Fruit fly (Drosophila melanogaster) whole organism, embryonic: ENCODE data around the gene CG14118.

Source experiments
- Ada2b ChIP-seq: fragments of 200-800 bp; sonication (Bioruptor generic); IDR thresholded peaks from 2 replicates; pipeline ENCODE4 v1.3.6; 2022; ENCODE audit warnings: missing biosample characterization, missing genetic modification characterization
- BEAF-32 ChIP-seq: fragments of 200-800 bp; sonication (Bioruptor generic); optimal IDR thresholded peaks from 3 replicates; lab custom pipeline; 2017; ENCODE audit warnings: missing biosample characterization, missing genetic modification characterization, mild to moderate bottlenecking, moderate library complexity, missing genetic modification reagents
- CG10147 ChIP-seq: fragments of 200-800 bp; sonication (Bioruptor generic); optimal IDR thresholded peaks from 2 replicates; lab custom pipeline; 2019; ENCODE audit warnings: missing biosample characterization, mild to moderate bottlenecking, missing genetic modification characterization, moderate library complexity
- CG10462 ChIP-seq: fragments of 200-800 bp; sonication (Bioruptor generic); optimal IDR thresholded peaks from 2 replicates; lab custom pipeline; 2016; ENCODE audit warnings: missing biosample characterization, missing genetic modification characterization
- CG10654 ChIP-seq: fragments of 200-800 bp; sonication (Bioruptor generic); optimal IDR thresholded peaks from 2 replicates; lab custom pipeline; 2016; ENCODE audit warnings: missing biosample characterization, missing genetic modification characterization
- CG10959 ChIP-seq: fragments of 200-800 bp; sonication (Bioruptor generic); IDR thresholded peaks from 2 replicates; pipeline ENCODE4 v1.3.6; 2022; ENCODE audit warnings: missing biosample characterization, missing genetic modification characterization
- CG10979 ChIP-seq: fragments of 200-800 bp; sonication (Bioruptor generic); optimal IDR thresholded peaks from 2 replicates; lab custom pipeline; 2018; ENCODE audit warnings: missing biosample characterization, mild to moderate bottlenecking, missing genetic modification characterization, moderate library complexity
- CG1233 ChIP-seq: fragments of 200-800 bp; sonication (Bioruptor generic); optimal IDR thresholded peaks from 4 replicates; lab custom pipeline; 2018; ENCODE audit warnings: missing biosample characterization, mild to moderate bottlenecking, missing genetic modification characterization
- CG13287 ChIP-seq: fragments of 200-800 bp; sonication (Bioruptor generic); IDR thresholded peaks from 2 replicates; pipeline ENCODE4 v1.3.6; 2022; ENCODE audit warnings: missing biosample characterization, missing genetic modification characterization; ENCODE audit not compliant: partially characterized antibody
- CG15514 ChIP-seq: fragments of 200-800 bp; sonication (Bioruptor generic); optimal IDR thresholded peaks from 3 replicates; lab custom pipeline; 2017; ENCODE audit warnings: missing biosample characterization, missing genetic modification characterization, mild to moderate bottlenecking, moderate library complexity, missing genetic modification reagents
- CG1602 ChIP-seq: fragments of 200-800 bp; sonication (Bioruptor generic); optimal IDR thresholded peaks from 3 replicates; lab custom pipeline; 2016; ENCODE audit warnings: missing biosample characterization, missing genetic modification characterization
- CG16815 ChIP-seq: fragments of 200-800 bp; sonication (Bioruptor generic); optimal IDR thresholded peaks from 3 replicates; lab custom pipeline; 2017; ENCODE audit warnings: missing biosample characterization, mild to moderate bottlenecking, missing genetic modification characterization
- CG17802 ChIP-seq: fragments of 200-800 bp; sonication (Bioruptor generic); optimal IDR thresholded peaks from 2 replicates; lab custom pipeline; 2018; ENCODE audit warnings: missing biosample characterization, mild to moderate bottlenecking, missing genetic modification characterization, moderate library complexity
- CG18619 ChIP-seq: fragments of 200-800 bp; sonication (Bioruptor generic); optimal IDR thresholded peaks from 3 replicates; lab custom pipeline; 2017; ENCODE audit warnings: missing biosample characterization, mild to moderate bottlenecking, missing genetic modification characterization
- CG2678 ChIP-seq: fragments of 200-800 bp; sonication (Bioruptor generic); optimal IDR thresholded peaks from 3 replicates; lab custom pipeline; 2019; ENCODE audit warnings: missing biosample characterization, mild to moderate bottlenecking, missing genetic modification characterization, moderate library complexity
- CG2712 ChIP-seq: fragments of 200-800 bp; optimal IDR thresholded peaks from 3 replicates; lab custom pipeline; 2019; ENCODE audit warnings: missing biosample characterization, mild to moderate bottlenecking, missing genetic modification characterization, moderate library complexity
- CG32532 ChIP-seq: fragments of 200-800 bp; sonication (Bioruptor generic); IDR thresholded peaks from 2 replicates; pipeline ENCODE4 v1.3.6; 2022; ENCODE audit warnings: missing biosample characterization, missing genetic modification characterization
- CG34376 ChIP-seq: fragments of 200-800 bp; sonication (Bioruptor generic); optimal IDR thresholded peaks from 2 replicates; lab custom pipeline; 2018; ENCODE audit warnings: missing biosample characterization, mild to moderate bottlenecking, missing genetic modification characterization
- CG4820 ChIP-seq: fragments of 200-800 bp; sonication (Bioruptor generic); optimal IDR thresholded peaks from 3 replicates; lab custom pipeline; 2016; ENCODE audit warnings: missing biosample characterization, missing genetic modification characterization
- CG7786 ChIP-seq: fragments of 200-800 bp; sonication (Bioruptor generic); optimal IDR thresholded peaks from 2 replicates; lab custom pipeline; 2016; ENCODE audit warnings: missing biosample characterization, missing genetic modification characterization
- CG9876 ChIP-seq: fragments of 200-800 bp; sonication (Bioruptor generic); optimal IDR thresholded peaks from 2 replicates; lab custom pipeline; 2016; ENCODE audit warnings: missing biosample characterization, missing genetic modification characterization
- Ets97D ChIP-seq: fragments of 200-800 bp; sonication (Bioruptor generic); optimal IDR thresholded peaks from 3 replicates; lab custom pipeline; 2016; ENCODE audit warnings: missing biosample characterization, missing genetic modification characterization
- Fer1 ChIP-seq: fragments of 200-800 bp; sonication (Bioruptor generic); optimal IDR thresholded peaks from 2 replicates; lab custom pipeline; 2017; ENCODE audit warnings: missing biosample characterization, mild to moderate bottlenecking, missing genetic modification characterization
- GATAe ChIP-seq: fragments of 200-800 bp; sonication (Bioruptor generic); conservative IDR thresholded peaks from 2 replicates; pipeline ENCODE4 v1.3.6; 2022; ENCODE audit warnings: missing biosample characterization, missing genetic modification characterization
- HmgZ ChIP-seq: fragments of 200-800 bp; sonication (Bioruptor generic); optimal IDR thresholded peaks from 2 replicates; lab custom pipeline; 2018; ENCODE audit warnings: missing biosample characterization, mild to moderate bottlenecking, missing genetic modification characterization
- Hmr ChIP-seq: fragments of 200-800 bp; sonication (Bioruptor generic); optimal IDR thresholded peaks from 3 replicates; lab custom pipeline; 2017; ENCODE audit warnings: mild to moderate bottlenecking, missing biosample characterization, missing genetic modification reagents, missing genetic modification characterization
- Hr3 ChIP-seq: fragments of 200-800 bp; sonication (Bioruptor generic); optimal IDR thresholded peaks from 3 replicates; lab custom pipeline; 2016; ENCODE audit warnings: missing biosample characterization, missing genetic modification characterization
- Mad ChIP-seq: fragments of 200-800 bp; sonication (Bioruptor generic); optimal IDR thresholded peaks from 2 replicates; lab custom pipeline; 2016; ENCODE audit warnings: missing biosample characterization, missing genetic modification characterization
- Med ChIP-seq: fragments of 200-800 bp; sonication (Bioruptor generic); peaks from one replicate; lab custom pipeline; 2016; ENCODE audit warnings: missing biosample characterization, missing genetic modification characterization, mild to moderate bottlenecking, inconsistent platforms, moderate library complexity
- NK7.1 ChIP-seq: fragments of 200-800 bp; sonication (Bioruptor generic); optimal IDR thresholded peaks from 3 replicates; lab custom pipeline; 2016; ENCODE audit warnings: missing biosample characterization, missing genetic modification characterization
- Neu2 ChIP-seq: fragments of 200-800 bp; sonication (Bioruptor generic); optimal IDR thresholded peaks from 3 replicates; lab custom pipeline; 2016; ENCODE audit warnings: missing biosample characterization, missing genetic modification characterization, borderline replicate concordance
- Oli ChIP-seq: fragments of 200-800 bp; sonication (Bioruptor generic); optimal IDR thresholded peaks from 2 replicates; lab custom pipeline; 2018; ENCODE audit warnings: missing biosample characterization, mild to moderate bottlenecking, missing genetic modification characterization, moderate library complexity
- Rx ChIP-seq: fragments of 200-800 bp; sonication (Bioruptor generic); IDR thresholded peaks from 2 replicates; pipeline ENCODE4 v1.3.6; 2022; ENCODE audit warnings: missing biosample characterization, missing genetic modification characterization
- Sin3A ChIP-seq: fragments of >200 bp; optimal IDR thresholded peaks from 2 replicates; lab custom pipeline; 2018
- Six4 ChIP-seq: fragments of 200-800 bp; sonication (Bioruptor generic); optimal IDR thresholded peaks from 2 replicates; lab custom pipeline; 2016; ENCODE audit warnings: missing biosample characterization, missing genetic modification characterization
- Xrp1 ChIP-seq: fragments of 200-800 bp; sonication (Bioruptor generic); IDR thresholded peaks from 2 replicates; pipeline ENCODE4 v1.3.6; 2022; ENCODE audit warnings: missing biosample characterization, missing genetic modification characterization
- ab ChIP-seq: fragments of 200-800 bp; sonication (Bioruptor generic); optimal IDR thresholded peaks from 2 replicates; lab custom pipeline; 2016; ENCODE audit warnings: missing biosample characterization, missing genetic modification characterization
- ara ChIP-seq: fragments of 200-800 bp; sonication (Bioruptor generic); IDR thresholded peaks from 2 replicates; pipeline ENCODE4 v1.3.6; 2022; ENCODE audit warnings: missing biosample characterization, missing genetic modification characterization
- dati ChIP-seq: fragments of 200-800 bp; sonication (Bioruptor generic); IDR thresholded peaks from 2 replicates; pipeline ENCODE4 v1.3.6; 2022; ENCODE audit warnings: missing biosample characterization, missing genetic modification characterization
- dpn ChIP-seq, 2 experiments: fragments of 200-800 bp; sonication (Bioruptor generic); optimal IDR thresholded peaks; 3 replicates each; lab custom pipeline; 2016; ENCODE audit warnings: missing biosample characterization in 2 of 2, missing genetic modification characterization in 2 of 2
- fd3F ChIP-seq: fragments of 200-800 bp; sonication (Bioruptor generic); optimal IDR thresholded peaks from 2 replicates; lab custom pipeline; 2018; ENCODE audit warnings: missing biosample characterization, mild to moderate bottlenecking, missing genetic modification characterization, moderate library complexity
- gcm ChIP-seq: fragments of 200-800 bp; sonication (Bioruptor generic); optimal IDR thresholded peaks from 2 replicates; lab custom pipeline; 2019; ENCODE audit warnings: missing biosample characterization, mild to moderate bottlenecking, missing genetic modification characterization, moderate library complexity
- hkb ChIP-seq, 2 experiments: fragments of 200-800 bp in 1 of 2; fragments of >200 bp in 1 of 2; sonication (Bioruptor generic) in 1 of 2; IDR thresholded peaks in 1 of 2; optimal IDR thresholded peaks in 1 of 2; 2 replicates each; pipeline versions ENCODE4 v1.3.6 to Lab custom; 2017 to 2022; ENCODE audit warnings: missing biosample characterization in 1 of 2, missing genetic modification characterization in 1 of 2
- jumu ChIP-seq: fragments of 200-800 bp; sonication (Bioruptor generic); optimal IDR thresholded peaks from 3 replicates; lab custom pipeline; 2016; ENCODE audit warnings: missing biosample characterization, missing genetic modification characterization
- kah ChIP-seq: fragments of 200-800 bp; sonication (Bioruptor generic); optimal IDR thresholded peaks from 2 replicates; lab custom pipeline; 2018; ENCODE audit warnings: missing biosample characterization, mild to moderate bottlenecking, missing genetic modification characterization
- p53 ChIP-seq: fragments of 200-800 bp; sonication (Bioruptor generic); optimal IDR thresholded peaks from 2 replicates; lab custom pipeline; 2016; ENCODE audit warnings: missing biosample characterization, missing genetic modification characterization
- sens-2 ChIP-seq: fragments of 200-800 bp; sonication (Bioruptor generic); IDR thresholded peaks from 2 replicates; pipeline ENCODE4 v1.3.6; 2022; ENCODE audit warnings: missing biosample characterization, missing genetic modification characterization
- zf30C ChIP-seq: fragments of 200-800 bp; sonication (Bioruptor generic); optimal IDR thresholded peaks from 3 replicates; lab custom pipeline; 2018; ENCODE audit warnings: missing biosample characterization, mild to moderate bottlenecking, missing genetic modification characterization
- zfh2 ChIP-seq: fragments of 200-800 bp; sonication (Bioruptor generic); optimal IDR thresholded peaks from 2 replicates; lab custom pipeline; 2016; ENCODE audit warnings: missing biosample characterization, missing genetic modification characterization

CG14118 gene

DNA sequence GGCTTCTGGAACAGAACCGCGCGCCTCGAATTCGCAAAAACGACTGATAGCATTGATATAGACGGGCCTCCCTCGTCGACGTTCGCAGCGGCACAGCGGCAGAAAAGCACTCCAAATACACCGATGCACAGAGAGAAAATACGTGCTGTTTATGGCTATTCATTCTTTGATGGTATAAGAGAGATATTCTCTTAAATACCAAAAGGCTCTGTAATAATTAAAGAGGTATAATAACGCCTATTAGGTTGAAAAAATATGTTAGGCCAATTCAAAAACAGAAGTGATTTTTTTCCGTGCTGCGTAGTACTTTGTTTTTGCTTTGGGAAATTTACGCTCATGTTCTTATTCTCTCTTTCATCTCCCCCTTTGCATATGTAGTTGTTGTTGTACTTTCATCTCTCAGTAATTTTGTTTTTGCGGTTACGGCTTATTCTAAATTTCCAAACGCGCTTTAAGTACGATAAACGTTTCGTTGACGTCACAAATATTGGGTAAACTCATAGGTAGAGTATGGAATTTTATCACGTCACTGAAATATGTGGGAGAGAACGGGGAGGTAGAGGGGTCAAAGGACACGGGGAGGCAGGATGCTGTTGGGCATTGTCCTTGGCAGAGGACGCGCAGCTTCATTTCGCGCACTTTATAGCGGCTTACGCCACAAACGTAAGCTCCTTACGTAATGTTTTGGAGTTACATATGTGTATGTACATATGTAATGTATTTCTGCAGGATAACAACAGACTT, 49.2 kb upstream of the CG14118 start, which contains the start of gene nebu (continued):
- TF ChIP-seq Xrp1 (GFP tag; lab: Robert Waterston, UW) (peak; percentile 96), CG1233 (peak; percentile 89), ara (no peak; the same call in 1 of the 2 replicates), Neu2 (peak; percentile 89), hkb (optimal IDR thresholded peaks at IDR 0.05; lab: Kevin White, UChicago) (no peak), hkb (GFP tag; IDR thresholded peaks at IDR 0.05; lab: Robert Waterston, UW) (peak; percentile 97), CG10654 (GFP tag; lab: Kevin White, UChicago) (peak; percentile 93), CG13287 (0 out of 2 replicates have a peak, but pooled peaks have one; percentile 15), dpn (GFP tag; optimal IDR thresholded peaks at IDR 0.05; lab: Kevin White, UChicago) (peak; percentile 97), Mad (GFP tag; lab: Kevin White, UChicago) (peak; percentile 90), CG15514 (GFP tag; lab: Kevin White, UChicago) (peak; percentile 93), CG32532 (GFP tag; lab: Robert Waterston, UW) (peak; percentile 99), Fer1 (GFP tag; lab: Kevin White, UChicago) (peak; percentile 99), Rx (GFP tag; lab: Robert Waterston, UW) (no peak; the same call in 1 of the 2 replicates), jumu (GFP tag; lab: Kevin White, UChicago) (peak; percentile 95), CG10147 (GFP tag; lab: Kevin White, UChicago) (peak; percentile 96), CG1602 (GFP tag; lab: Kevin White, UChicago) (peak; percentile 91), p53 (GFP tag; lab: Kevin White, UChicago) (peak; percentile 90), Oli (tag; lab: Kevin White, UChicago) (peak; percentile 95), CG10462 (GFP tag; lab: Kevin White, UChicago) (peak; percentile 89), CG10979 (tag; lab: Kevin White, UChicago) (peak; percentile 86), sens-2 (GFP tag; lab: Robert Waterston, UW) (peak; percentile 81; the same call in 1 of the 2 replicates), Hr3 (GFP tag; lab: Kevin White, UChicago) (peak; percentile 93), CG4820 (peak; percentile 91), CG2712 (peak; percentile 92), CG18619 (GFP tag; lab: Kevin White, UChicago) (peak; percentile 96), fd3F (GFP tag; lab: Kevin White, UChicago) (peak; percentile 96), CG34376 (GFP tag; lab: Kevin White, UChicago) (peak; percentile 97), BEAF-32 (GFP tag; lab: Kevin White, UChicago) (peak; percentile 14), ab (GFP tag; lab: Kevin White, UChicago) (peak; percentile 95), Sin3A (lab: Kevin White, UChicago) (no peak), CG9876 (GFP tag; lab: Kevin White, UChicago) (peak; percentile 92), Med (GFP tag; lab: Kevin White, UChicago) (peak; percentile 99), Ets97D (GFP tag; lab: Kevin White, UChicago) (peak; percentile 88), Hmr (GFP tag; lab: Kevin White, UChicago) (peak; percentile 99), kah (GFP tag; lab: Kevin White, UChicago) (peak; percentile 66), zfh2 (GFP tag; lab: Kevin White, UChicago) (peak; percentile 98), Six4 (peak; percentile 89), HmgZ (tag; lab: Kevin White, UChicago) (peak; percentile 98), CG10959 (GFP tag; lab: Robert Waterston, UW) (peak; percentile 84), Ada2b (GFP tag; lab: Robert Waterston, UW) (peak; percentile 96), GATAe (GFP tag; lab: Robert Waterston, UW) (peak; percentile 88), dati (GFP tag; lab: Robert Waterston, UW) (peak; percentile 85), CG2678 (tag; lab: Kevin White, UChicago) (peak; percentile 97), CG16815 (GFP tag; lab: Kevin White, UChicago) (peak; percentile 92), zf30C (GFP tag; lab: Kevin White, UChicago) (peak; percentile 89), CG7786 (GFP tag; lab: Kevin White, UChicago) (peak; percentile 99), gcm (GFP tag; lab: Kevin White, UChicago) (peak; percentile 89), NK7.1 (GFP tag; lab: Kevin White, UChicago) (peak; percentile 95), CG17802 (tag; lab: Kevin White, UChicago) (peak; percentile 65)
